Worm (Caenorhabditis elegans) whole organism, L2 larva: ENCODE results near the gene sre-6.

Experiments
- C34F6.9 ChIP-seq: fragments of 150-350 bp; optimal IDR thresholded peaks from 2 replicates; lab custom pipeline; 2014; ENCODE audit warnings: missing biosample characterization, missing genetic modification characterization
- R02D3.7 ChIP-seq: fragments of 150-350 bp; optimal IDR thresholded peaks from 2 replicates; lab custom pipeline; 2014; ENCODE audit warnings: missing biosample characterization, missing genetic modification characterization
- Y55F3AM.14 ChIP-seq: fragments of 200-800 bp; sonication (Bioruptor generic); optimal IDR thresholded peaks from 2 replicates; lab custom pipeline; 2018; ENCODE audit warnings: mild to moderate bottlenecking, missing genetic modification characterization, missing compliant biosample characterization
- ama-1 ChIP-seq: fragments of 150-350 bp; optimal IDR thresholded peaks from 2 replicates; lab custom pipeline; 2018; ENCODE audit warnings: inconsistent platforms
- blmp-1 ChIP-seq: sonication (generic microtip); optimal IDR thresholded peaks from 2 replicates; lab custom pipeline; 2017; ENCODE audit warnings: missing genetic modification characterization, mild to moderate bottlenecking, missing compliant biosample characterization, antibody characterized with exemption, moderate library complexity; ENCODE audit not compliant: insufficient read depth
- ceh-16 ChIP-seq: fragments of 150-350 bp; optimal IDR thresholded peaks from 2 replicates; lab custom pipeline; 2014; ENCODE audit warnings: missing biosample characterization, missing genetic modification characterization
- ceh-82 ChIP-seq: fragments of 150-350 bp; optimal IDR thresholded peaks from 2 replicates; lab custom pipeline; 2014; ENCODE audit warnings: missing biosample characterization, missing genetic modification characterization
- crh-2 ChIP-seq: sonication (generic microtip); optimal IDR thresholded peaks from 2 replicates; lab custom pipeline; 2017; ENCODE audit warnings: missing biosample characterization, missing genetic modification characterization
- dmd-4 ChIP-seq: sonication (generic microtip); optimal IDR thresholded peaks from 2 replicates; lab custom pipeline; 2017; ENCODE audit warnings: missing biosample characterization, missing genetic modification characterization
- fos-1 ChIP-seq: fragments of 150-350 bp; optimal IDR thresholded peaks from 2 replicates; lab custom pipeline; 2014; ENCODE audit warnings: missing biosample characterization, missing genetic modification characterization
- gmeb-1 ChIP-seq: fragments of 150-350 bp; optimal IDR thresholded peaks from 2 replicates; lab custom pipeline; 2014; ENCODE audit warnings: missing biosample characterization, missing genetic modification characterization
- lsy-2 ChIP-seq, 2 experiments: fragments of 150-350 bp in 1 of 2; sonication (generic microtip) in 1 of 2; optimal IDR thresholded peaks; 2 replicates each; lab custom pipeline; 2014 to 2017; ENCODE audit warnings: missing biosample characterization in 2 of 2, missing genetic modification characterization in 2 of 2
- mab-5 ChIP-seq: fragments of 150-350 bp; optimal IDR thresholded peaks from 2 replicates; lab custom pipeline; 2014; ENCODE audit warnings: missing biosample characterization, missing genetic modification characterization
- mdl-1 ChIP-seq, 2 experiments: fragments of 150-350 bp in 1 of 2; sonication (generic microtip) in 1 of 2; optimal IDR thresholded peaks; 2 replicates each; lab custom pipeline; 2017; ENCODE audit warnings: missing biosample characterization in 2 of 2, missing genetic modification characterization in 2 of 2
- nhr-10 ChIP-seq: sonication (generic microtip); optimal IDR thresholded peaks from 2 replicates; lab custom pipeline; 2017; ENCODE audit warnings: missing biosample characterization, missing genetic modification characterization
- nhr-11 ChIP-seq: fragments of 150-350 bp; optimal IDR thresholded peaks from 2 replicates; lab custom pipeline; 2014; ENCODE audit warnings: missing biosample characterization, missing genetic modification characterization
- nhr-129 ChIP-seq: fragments of 150-350 bp; optimal IDR thresholded peaks from 2 replicates; lab custom pipeline; 2014; ENCODE audit warnings: missing biosample characterization, missing genetic modification characterization
- nhr-237 ChIP-seq: fragments of 150-350 bp; optimal IDR thresholded peaks from 2 replicates; lab custom pipeline; 2014; ENCODE audit warnings: missing biosample characterization, missing genetic modification characterization
- nhr-25 ChIP-seq: fragments of 150-350 bp; sonication (generic microtip); optimal IDR thresholded peaks from 3 replicates; lab custom pipeline; 2014; ENCODE audit warnings: missing biosample characterization, missing genetic modification characterization
- nhr-77 ChIP-seq: fragments of 150-350 bp; optimal IDR thresholded peaks from 2 replicates; lab custom pipeline; 2014; ENCODE audit warnings: missing biosample characterization, missing genetic modification characterization
- peb-1 ChIP-seq: fragments of 150-350 bp; optimal IDR thresholded peaks from 2 replicates; lab custom pipeline; 2014; ENCODE audit warnings: missing biosample characterization, missing genetic modification characterization
- sem-4 ChIP-seq: fragments of 150-350 bp; optimal IDR thresholded peaks from 2 replicates; lab custom pipeline; 2014; ENCODE audit warnings: missing biosample characterization, missing genetic modification reagents, missing genetic modification characterization
- sma-3 ChIP-seq: sonication (generic microtip); optimal IDR thresholded peaks from 2 replicates; lab custom pipeline; 2016; ENCODE audit warnings: missing genetic modification reagents, missing genetic modification characterization, missing compliant biosample characterization
- sma-9 ChIP-seq, 2 experiments: fragments of 150-350 bp in 1 of 2; sonication (generic microtip) in 1 of 2; optimal IDR thresholded peaks; 2 replicates each; lab custom pipeline; 2014 to 2016; ENCODE audit warnings: missing genetic modification characterization in 2 of 2, mild to moderate bottlenecking in 1 of 2, missing biosample characterization in 1 of 2, missing compliant biosample characterization in 1 of 2, missing genetic modification reagents in 1 of 2, moderate library complexity in 1 of 2
- unc-39 ChIP-seq: fragments of 150-350 bp; optimal IDR thresholded peaks from 2 replicates; lab custom pipeline; 2014; ENCODE audit warnings: missing biosample characterization, missing genetic modification characterization
- unc-55 ChIP-seq: fragments of 150-350 bp; sonication (generic microtip); optimal IDR thresholded peaks from 3 replicates; lab custom pipeline; 2014; ENCODE audit warnings: missing biosample characterization, missing genetic modification reagents, missing genetic modification characterization
- zag-1 ChIP-seq: fragments of 150-350 bp; optimal IDR thresholded peaks from 2 replicates; lab custom pipeline; 2014; ENCODE audit warnings: missing biosample characterization, missing genetic modification characterization
- ztf-1 ChIP-seq: fragments of 200-800 bp; sonication (Bioruptor generic); conservative IDR thresholded peaks from 2 replicates; pipeline ENCODE4 v1.3.6; 2022; ENCODE audit warnings: missing genetic modification characterization, missing compliant biosample characterization

sre-6 gene

DNA sequence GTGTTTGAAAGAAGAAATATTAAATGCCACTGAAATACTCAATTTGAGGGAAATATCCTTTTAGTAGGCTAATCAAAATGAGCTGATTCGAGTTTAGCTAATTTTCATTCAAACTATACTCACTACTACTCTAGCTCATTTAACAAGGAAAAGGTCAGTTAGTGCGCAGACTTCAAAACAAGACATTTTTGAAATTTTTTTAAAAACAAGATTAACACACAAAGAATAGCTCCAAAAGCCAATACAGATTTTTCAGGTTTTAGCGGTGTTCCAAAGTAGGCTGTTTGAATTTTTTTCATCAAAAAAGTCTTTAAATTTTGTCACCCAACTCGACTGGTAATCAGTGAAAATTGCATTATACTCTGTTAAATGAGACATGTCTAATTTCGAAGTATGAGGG is 1.8 kb downstream of the sre-6 start:
- TF ChIP-seq sma-3 (GFP tag; lab: Kevin White, UChicago): no peak
- peak; percentile 31 for TF ChIP-seq nhr-25

DNA sequence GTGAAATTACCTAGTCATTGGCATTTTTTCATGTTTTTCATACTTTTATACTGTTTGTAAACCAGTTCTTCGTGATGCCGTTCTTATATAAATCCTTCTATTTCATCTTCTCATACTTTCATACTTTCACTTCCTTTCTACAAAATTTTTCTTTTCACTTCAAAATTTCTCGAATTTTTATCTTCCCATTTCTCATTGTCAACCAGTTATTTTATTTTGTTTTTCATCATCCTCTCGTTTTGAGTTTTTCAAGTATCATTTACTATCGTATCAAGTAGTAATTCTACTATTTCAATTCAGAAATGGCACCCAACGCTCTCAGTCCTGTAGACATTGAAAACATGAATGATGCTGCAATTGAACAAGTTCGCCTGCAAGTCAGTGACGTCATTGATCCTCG is 3.9 kb downstream of the sre-6 start, which contains the start of gene F28H7.8:
F28H7.8 (plus strand) TSS at position 301 of the 400 bp plus-strand sequence.
- TF ChIP-seq dmd-4 (tag; lab: Kevin White, UChicago): no peak
- TF ChIP-seq blmp-1 (tag; lab: Kevin White, UChicago): peak; percentile 27
- peak; percentile 21 for TF ChIP-seq nhr-25

DNA sequence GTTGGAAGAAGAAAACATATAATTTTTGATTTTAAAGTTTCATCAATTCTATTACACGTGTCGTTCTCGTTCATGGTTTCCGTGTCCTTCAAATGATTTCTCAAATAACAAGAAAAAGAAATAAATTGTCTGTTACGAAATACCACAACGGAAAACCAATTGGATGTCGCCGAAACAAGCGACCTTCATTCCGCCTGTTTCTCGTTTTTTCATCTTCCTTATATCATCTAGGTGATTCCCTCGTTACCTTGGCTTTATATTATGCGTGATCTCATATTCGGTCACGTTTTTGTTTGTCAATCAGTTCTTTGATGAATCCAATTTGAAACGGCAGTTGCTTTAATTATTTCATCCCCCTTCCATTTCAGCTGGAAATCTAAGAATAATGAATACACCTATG is 5.5 kb downstream of the sre-6 start:
- TF ChIP-seq blmp-1 (tag; lab: Kevin White, UChicago) (peak; percentile 48), peb-1 (tag; lab: Kevin White, UChicago) (no peak), unc-55 (GFP tag; lab: Kevin White, UChicago) (no peak), sma-9 (GFP tag; optimal IDR thresholded peaks at IDR 0.05; lab: Kevin White, UChicago) (peak; percentile 0), sma-9 (tag; optimal IDR thresholded peaks at IDR 0.05; lab: Kevin White, UChicago) (no peak), nhr-25 (peak; percentile 74), nhr-129 (tag; lab: Kevin White, UChicago) (peak; percentile 35)
- TF ChIP-seq, all 48 proteins: peak for 4

DNA sequence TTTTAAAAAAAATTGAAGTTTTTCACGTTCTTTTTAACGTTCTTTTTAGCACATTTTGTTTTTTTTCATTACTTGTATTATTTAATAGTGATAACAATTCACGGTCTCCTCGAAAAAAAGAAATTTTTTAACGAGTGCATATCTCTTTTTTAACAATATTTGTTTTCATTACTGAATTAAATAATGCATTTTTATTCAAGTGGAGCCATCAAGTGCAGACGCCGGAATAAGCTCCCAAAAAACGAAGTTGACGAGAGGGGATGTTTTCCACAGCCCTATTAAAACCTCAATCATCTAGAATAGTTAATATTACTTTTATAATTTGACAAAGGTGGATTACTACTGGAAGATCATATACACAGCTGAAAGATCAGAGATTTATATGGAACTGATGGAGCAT is 5.9 kb downstream of the sre-6 start, which contains the start of gene irld-6:
irld-6 (minus strand) TSS at position 101 of the 400 bp plus-strand sequence.
- no peak for TF ChIP-seq R02D3.7
- TF ChIP-seq ceh-16 (tag; lab: Kevin White, UChicago): no peak
- TF ChIP-seq unc-55 (GFP tag; lab: Kevin White, UChicago): no peak
- TF ChIP-seq C34F6.9 (tag; lab: Kevin White, UChicago): no peak

DNA sequence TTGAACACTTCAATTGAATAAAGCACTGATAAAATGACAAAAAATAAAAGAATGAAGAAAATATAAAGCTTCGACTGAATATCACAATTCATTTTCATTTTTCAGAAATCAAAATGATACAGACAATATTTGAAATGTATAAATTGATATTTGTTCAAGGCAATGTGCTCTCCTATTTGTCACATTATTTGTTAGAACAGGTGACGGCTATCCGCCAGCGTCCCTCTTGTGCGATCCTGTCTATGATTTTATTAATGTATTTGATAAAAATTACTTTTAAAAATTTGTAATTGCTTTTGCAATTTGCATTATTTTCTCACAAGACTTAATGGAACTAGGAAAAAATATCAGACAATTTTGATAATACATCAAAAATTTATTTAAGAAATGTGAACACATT is 8.5 kb downstream of the sre-6 start, which contains the start of gene F28H7.7:
F28H7.7 (minus strand) TSS at position 101 of the 400 bp plus-strand sequence.
- no peak for TF ChIP-seq lsy-2 (tag; optimal IDR thresholded peaks at IDR 0.05; lab: Kevin White, UChicago)
- TF ChIP-seq sma-3 (GFP tag; lab: Kevin White, UChicago): no peak
- TF ChIP-seq ceh-82: no peak
- no peak for TF ChIP-seq R02D3.7
- no peak for TF ChIP-seq mdl-1 (tag; optimal IDR thresholded peaks at IDR 0.05; lab: Kevin White, UChicago)
- no peak for TF ChIP-seq gmeb-1
- no peak for TF ChIP-seq C34F6.9 (tag; lab: Kevin White, UChicago)
- no peak for TF ChIP-seq ama-1 (lab: Kevin White, UChicago)
- TF ChIP-seq nhr-11: no peak
- no peak for TF ChIP-seq peb-1 (tag; lab: Kevin White, UChicago)
- no peak for TF ChIP-seq nhr-77 (tag; lab: Kevin White, UChicago)
- no peak for TF ChIP-seq nhr-10 (tag; lab: Kevin White, UChicago)
- no peak for TF ChIP-seq nhr-25
- TF ChIP-seq nhr-237 (tag; lab: Kevin White, UChicago): no peak
- TF ChIP-seq mab-5: no peak
- TF ChIP-seq Y55F3AM.14: no peak
- no peak for TF ChIP-seq unc-39 (tag; lab: Kevin White, UChicago)
- TF ChIP-seq sem-4: no peak
- TF ChIP-seq ztf-1 (GFP tag; lab: Robert Waterston, UW): no peak

DNA sequence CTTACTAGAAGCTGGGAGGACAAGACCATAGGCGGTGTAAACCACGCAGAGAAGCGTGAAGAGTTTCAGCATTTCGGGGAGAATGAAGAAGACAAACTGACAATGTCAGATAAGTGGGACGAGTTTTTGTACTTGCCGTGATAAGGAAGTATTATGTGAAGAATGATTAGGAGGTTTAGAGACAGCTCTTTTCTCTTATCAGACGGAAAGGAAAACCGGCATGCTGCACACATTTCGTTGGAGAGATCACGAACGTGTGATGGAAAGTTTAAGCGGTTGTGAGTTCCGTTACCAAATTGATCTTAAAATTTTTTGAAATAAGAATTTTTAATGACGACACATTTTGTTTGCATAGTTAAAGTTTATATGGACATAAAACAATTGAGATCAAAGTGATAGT is 12.0 kb downstream of the sre-6 start, which contains the start of gene F28H7.3:
F28H7.3 (minus strand) TSS at position 159 of the 400 bp plus-strand sequence.
- TF ChIP-seq crh-2 (tag; lab: Kevin White, UChicago): peak; percentile 12
- TF ChIP-seq ztf-1 (GFP tag; lab: Robert Waterston, UW): no peak
- no peak for TF ChIP-seq zag-1 (tag; lab: Kevin White, UChicago)
- peak; percentile 71 for TF ChIP-seq fos-1
- TF ChIP-seq nhr-25: no peak
- no peak for TF ChIP-seq sma-3 (GFP tag; lab: Kevin White, UChicago)
- no peak for TF ChIP-seq dmd-4 (tag; lab: Kevin White, UChicago)
- TF ChIP-seq ceh-16 (tag; lab: Kevin White, UChicago): no peak
- TF ChIP-seq sma-9 (GFP tag; optimal IDR thresholded peaks at IDR 0.05; lab: Kevin White, UChicago): peak; percentile 64
- TF ChIP-seq sma-9 (tag; optimal IDR thresholded peaks at IDR 0.05; lab: Kevin White, UChicago): no peak
